Worm (Caenorhabditis elegans): Measurements from ENCODE around the gene nlp-53.

The nlp-53 gene

DNA sequence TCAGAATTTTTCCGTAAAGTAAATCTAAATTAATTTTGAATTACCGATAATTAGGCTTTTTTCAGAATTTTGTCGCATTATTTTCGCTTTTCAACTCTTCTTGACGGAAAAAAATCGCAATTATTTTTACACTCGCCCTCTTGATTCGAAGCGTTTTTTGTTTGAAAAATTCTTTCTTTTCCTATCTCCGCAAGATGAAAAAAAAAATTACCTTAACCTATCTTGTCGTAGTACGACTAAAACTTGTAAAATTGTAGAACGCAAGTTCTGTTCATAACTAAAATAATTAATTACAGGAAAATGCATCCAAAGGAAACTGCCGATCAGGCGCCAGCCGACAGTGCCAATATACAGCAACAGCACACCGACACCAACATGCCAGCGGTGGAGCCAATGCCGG is 18.5 kb upstream of the nlp-53 start, which contains the start of gene F54B11.7:
Gene F54B11.7 (plus strand): TSS at position 301 of the 400 bp plus-strand sequence.
- TF ChIP-seq zfp-3 (GFP tag; conservative IDR thresholded peaks at IDR 0.05), result no peak
- no peak for TF ChIP-seq T20F7.1 (GFP tag; optimal IDR thresholded peaks at IDR 0.05)
- no peak for TF ChIP-seq dmd-8 (GFP tag; IDR thresholded peaks at IDR 0.05)
- no peak for TF ChIP-seq nhr-28 (tag; optimal IDR thresholded peaks at IDR 0.05)
- TF ChIP-seq nhr-11 (tag; optimal IDR thresholded peaks at IDR 0.05), result no peak
- no peak for TF ChIP-seq madf-5 (GFP tag; IDR thresholded peaks at IDR 0.05)
- TF ChIP-seq hif-1 (tag; optimal IDR thresholded peaks at IDR 0.05), result no peak
- no peak for TF ChIP-seq D1046.2 (GFP tag; IDR thresholded peaks at IDR 0.05)
- no peak for TF ChIP-seq ceh-20 (GFP tag; IDR thresholded peaks at IDR 0.05)
- TF ChIP-seq zag-1 (tag; optimal IDR thresholded peaks at IDR 0.05), result no peak
- no peak for TF ChIP-seq mdl-1 (tag; optimal IDR thresholded peaks at IDR 0.05)
- no peak for TF ChIP-seq zip-11 (GFP tag; IDR thresholded peaks at IDR 0.05)

DNA sequence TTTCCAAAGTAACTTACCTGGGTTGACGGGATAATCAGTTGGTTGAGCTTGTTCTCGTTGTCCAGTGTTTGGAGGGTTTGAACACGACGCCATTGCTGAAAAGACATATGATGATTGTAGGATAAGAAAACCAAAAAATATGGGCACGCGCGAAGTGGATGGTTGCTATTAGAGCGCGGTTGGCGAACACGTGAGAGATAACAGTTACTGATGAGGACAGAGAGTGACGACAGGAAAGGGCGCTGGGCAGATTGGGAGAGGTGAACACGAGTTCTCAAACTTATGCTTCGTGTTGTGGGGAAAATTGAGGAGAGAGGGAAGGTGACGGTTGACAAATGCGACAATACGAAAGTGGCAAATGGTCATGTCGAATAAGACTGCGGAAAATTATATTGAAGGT is 14.8 kb upstream of the nlp-53 start, which contains the start of gene F54B11.8:
Gene F54B11.8 (minus strand): TSS at position 101 of the 400 bp plus-strand sequence.
- TF ChIP-seq mdl-1 (tag; optimal IDR thresholded peaks at IDR 0.05) (no peak), hlh-30 (tag; optimal IDR thresholded peaks at IDR 0.05; ENCODE audit: insufficient read depth) (peak; percentile 73), skn-1 (tag; optimal IDR thresholded peaks at IDR 0.05) (no peak), egl-27 (tag; optimal IDR thresholded peaks at IDR 0.05) (no peak), spr-3 (GFP tag; optimal IDR thresholded peaks at IDR 0.05) (no peak), ZK546.5 (tag; optimal IDR thresholded peaks at IDR 0.05) (no peak), lin-39 (tag; optimal IDR thresholded peaks at IDR 0.05) (no peak), rbr-2 (tag; optimal IDR thresholded peaks at IDR 0.05) (no peak), snpc-1.2 (GFP tag; IDR thresholded peaks at IDR 0.05) (no peak), mxl-3 (GFP tag; optimal IDR thresholded peaks at IDR 0.05) (peak; percentile 8), zfp-3 (GFP tag; conservative IDR thresholded peaks at IDR 0.05) (no peak)

DNA sequence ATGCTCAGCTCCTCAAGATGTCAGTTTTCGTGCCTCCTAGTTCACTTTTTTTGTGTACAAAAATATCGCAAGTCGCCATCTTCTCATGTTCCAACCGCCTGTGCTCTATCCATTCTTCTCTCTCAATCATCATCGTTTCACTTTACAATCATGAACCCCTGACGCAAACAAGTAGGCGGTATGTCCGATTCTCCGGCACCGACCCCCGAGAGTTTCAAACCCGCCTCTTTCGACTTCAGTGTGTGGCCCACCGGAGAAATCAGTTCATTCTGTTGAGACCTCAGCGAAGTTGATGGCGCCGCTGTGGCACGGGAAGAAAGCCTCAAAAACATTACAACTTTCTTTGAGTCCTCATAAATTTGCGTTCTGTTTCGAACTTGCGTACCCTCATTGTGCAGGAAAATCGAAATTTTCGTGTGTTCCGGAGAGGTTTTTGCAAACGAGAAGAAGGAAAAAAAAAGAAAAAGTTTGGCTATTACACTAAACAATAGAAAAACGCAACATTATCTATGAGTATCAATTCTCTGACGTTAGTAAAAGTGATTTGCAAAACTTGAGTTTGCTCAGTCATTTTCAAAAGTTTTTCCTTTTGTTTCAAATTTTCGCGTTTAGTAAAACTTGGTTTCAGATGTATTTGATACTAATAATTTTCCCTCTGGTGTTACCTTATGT is 13.6 kb upstream of the nlp-53 start, which contains the start of gene F54B11.9:
Gene F54B11.9 (plus strand): TSS at position 622 of the 672 bp plus-strand sequence.
- TF ChIP-seq unc-62 (GFP tag; optimal IDR thresholded peaks at IDR 0.05 in 1 of 2) (no peak), unc-62 (tag; optimal IDR thresholded peaks at IDR 0.05) (no peak), R02D3.7 (tag; optimal IDR thresholded peaks at IDR 0.05) (no peak), hlh-11 (tag; optimal IDR thresholded peaks at IDR 0.05) (no peak), tag-97 (GFP tag; IDR thresholded peaks at IDR 0.05) (no peak), daf-16 (GFP tag; optimal IDR thresholded peaks at IDR 0.05) (peak in 1 of 2 experiments; percentile 28), daf-16 (tag; optimal IDR thresholded peaks at IDR 0.05) (no peak), set-16 (GFP tag; IDR thresholded peaks at IDR 0.05) (peak; percentile 13; the same call in 1 of the 2 replicates), ztf-7 (tag; optimal IDR thresholded peaks at IDR 0.05) (no peak), daf-8 (GFP tag; IDR thresholded peaks at IDR 0.05) (no peak), arid-1 (GFP tag; conservative IDR thresholded peaks at IDR 0.05) (no peak), spr-3 (GFP tag; optimal IDR thresholded peaks at IDR 0.05) (no peak), ceh-28 (tag; optimal IDR thresholded peaks at IDR 0.05) (no peak), aly-2 (tag; optimal IDR thresholded peaks at IDR 0.05) (no peak), saeg-2 (GFP tag; IDR thresholded peaks at IDR 0.05) (no peak), nhr-77 (tag; optimal IDR thresholded peaks at IDR 0.05) (no peak), aha-1 (tag) (peak; percentile 41), nhr-48 (tag; optimal IDR thresholded peaks at IDR 0.05) (no peak), nhr-6 (tag; optimal IDR thresholded peaks at IDR 0.05) (no peak), lin-38 (GFP tag; IDR thresholded peaks at IDR 0.05) (no peak), nhr-102 (tag; optimal IDR thresholded peaks at IDR 0.05) (no peak), zip-2 (tag; optimal IDR thresholded peaks at IDR 0.05) (no peak), ZK337.2 (GFP tag; IDR thresholded peaks at IDR 0.05) (no peak), dve-1 (tag; optimal IDR thresholded peaks at IDR 0.05; ENCODE audit: insufficient read depth) (no peak), mes-2 (tag; optimal IDR thresholded peaks at IDR 0.05; ENCODE audit: poor library complexity, severe bottlenecking) (no peak), F49E8.2 (tag; optimal IDR thresholded peaks at IDR 0.05; ENCODE audit: borderline replicate concordance) (no peak), snpc-1.2 (GFP tag; IDR thresholded peaks at IDR 0.05) (no peak), nhr-111 (GFP tag; optimal IDR thresholded peaks at IDR 0.05) (no peak), F10B5.3 (tag; optimal IDR thresholded peaks at IDR 0.05) (no peak), dmd-6 (GFP tag; IDR thresholded peaks at IDR 0.05) (no peak)
